Worm (Caenorhabditis elegans) whole organism, late embryonic: ENCODE data around the gene mgl-3.

ENCODE experiments used
- C38D4.7 ChIP-seq: fragments of 200-800 bp; sonication (Bioruptor generic); optimal IDR thresholded peaks from 2 replicates; lab custom pipeline; 2018; ENCODE audit warnings: mild to moderate bottlenecking, missing genetic modification characterization, moderate library complexity, missing compliant biosample characterization
- F13H6.1 ChIP-seq: sonication (generic microtip); optimal IDR thresholded peaks from 2 replicates; lab custom pipeline; 2016; ENCODE audit warnings: missing genetic modification characterization, missing compliant biosample characterization
- ama-1 ChIP-seq: fragments of 150-350 bp; optimal IDR thresholded peaks from 2 replicates; lab custom pipeline; 2014
- ceh-45 ChIP-seq: fragments of 200-800 bp; sonication (Bioruptor generic); IDR thresholded peaks from 2 replicates; pipeline ENCODE4 v1.3.6; 2022; ENCODE audit warnings: missing genetic modification reagents, missing genetic modification characterization, missing compliant biosample characterization
- eyg-1 ChIP-seq: sonication (generic microtip); optimal IDR thresholded peaks from 2 replicates; lab custom pipeline; 2016; ENCODE audit warnings: missing genotype, missing genetic modification characterization, missing compliant biosample characterization
- hlh-13 ChIP-seq: fragments of 200-800 bp; sonication (Bioruptor generic); optimal IDR thresholded peaks from 2 replicates; lab custom pipeline; 2018; ENCODE audit warnings: mild to moderate bottlenecking, missing genetic modification characterization, missing compliant biosample characterization
- nhr-232 ChIP-seq: sonication (generic microtip); optimal IDR thresholded peaks from 2 replicates; lab custom pipeline; 2016; ENCODE audit warnings: missing genetic modification characterization, missing compliant biosample characterization
- pag-3 ChIP-seq: sonication (generic microtip); optimal IDR thresholded peaks from 2 replicates; lab custom pipeline; 2016; ENCODE audit warnings: missing compliant biosample characterization, missing genetic modification characterization, borderline replicate concordance
- pqm-1 ChIP-seq: sonication (generic microtip); optimal IDR thresholded peaks from 2 replicates; lab custom pipeline; 2016; ENCODE audit warnings: missing genetic modification characterization, missing compliant biosample characterization
- rnt-1 ChIP-seq: sonication (generic microtip); optimal IDR thresholded peaks from 2 replicates; lab custom pipeline; 2016; ENCODE audit warnings: missing genetic modification characterization, missing compliant biosample characterization
- sdc-2 ChIP-seq: sonication (generic microtip); optimal IDR thresholded peaks from 2 replicates; lab custom pipeline; 2016; ENCODE audit warnings: missing genotype, missing genetic modification characterization, missing compliant biosample characterization

ce11 chrIV:5452667-5453066 is 13.9 kb downstream of the mgl-3 start, which contains the start of gene Y4C6A.4:
- TF ChIP-seq nhr-232 (tag; lab: Kevin White, UChicago), result no peak
- no peak for TF ChIP-seq ama-1
- no peak for TF ChIP-seq hlh-13 (GFP tag; lab: Kevin White, UChicago)
- no peak for TF ChIP-seq ceh-45 (GFP tag; lab: Robert Waterston, UW)
- TF ChIP-seq rnt-1 (tag; lab: Kevin White, UChicago), result no peak
- TF ChIP-seq sdc-2, result no peak
- TF ChIP-seq C38D4.7, result no peak
- no peak for TF ChIP-seq F13H6.1 (tag; lab: Kevin White, UChicago)
- no peak for TF ChIP-seq pqm-1 (tag; lab: Kevin White, UChicago)
- TF ChIP-seq eyg-1 (tag; lab: Kevin White, UChicago), result no peak
- TF ChIP-seq pag-3 (tag; lab: Kevin White, UChicago), result no peak
